Fruit fly (Drosophila melanogaster) whole organism: ENCODE measurements around the gene Nasp.

Experiments used
- CG8478 ChIP-seq: fragments of >200 bp; optimal IDR thresholded peaks from 2 replicates; lab custom pipeline; 2018; ENCODE audit warnings: inconsistent platforms
- Dll ChIP-seq: fragments of >200 bp; optimal IDR thresholded peaks from 2 replicates; lab custom pipeline; 2017
- EcR ChIP-seq, 2 experiments: fragments of >200 bp; optimal IDR thresholded peaks; 2 replicates each; lab custom pipeline; 2017; ENCODE audit warnings: missing biosample characterization in 2 of 2, missing genetic modification characterization in 2 of 2, missing genetic modification reagents in 2 of 2
- pan ChIP-seq: fragments of >200 bp; optimal IDR thresholded peaks from 2 replicates; lab custom pipeline; 2017
- psq ChIP-seq: fragments of >200 bp; optimal IDR thresholded peaks from 2 replicates; lab custom pipeline; 2017
- usp ChIP-seq: fragments of >200 bp; optimal IDR thresholded peaks from 2 replicates; lab custom pipeline; 2017; ENCODE audit warnings: missing biosample characterization, missing genetic modification characterization, mixed read lengths

Gene Nasp

DNA sequence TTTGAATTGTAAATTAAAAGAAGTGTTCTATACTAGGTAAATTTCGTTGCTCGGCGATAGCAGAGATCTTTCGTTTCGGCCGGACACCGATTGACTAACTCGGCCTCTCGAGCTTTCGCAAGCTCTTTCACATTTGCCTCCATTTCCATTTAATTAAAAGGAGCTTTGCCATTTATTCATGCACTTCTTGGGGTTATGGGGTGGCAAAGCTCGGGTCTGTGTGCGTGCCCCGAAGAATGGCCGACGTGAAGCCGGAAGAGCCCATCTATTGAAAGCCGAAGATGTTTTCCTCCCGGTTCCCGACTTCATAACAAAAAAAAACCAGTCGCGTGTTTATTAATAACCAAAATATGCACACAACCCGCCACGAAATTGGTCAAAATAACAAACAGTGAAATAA, 52.3 kb downstream of the Nasp start:
- TF ChIP-seq Dll (lab: Kevin White, UChicago) (no peak), usp (GFP tag; lab: Kevin White, UChicago) (no peak), pan (lab: Kevin White, UChicago) (no peak), EcR (GFP tag; optimal IDR thresholded peaks at IDR 0.05; lab: Kevin White, UChicago) (no peak), CG8478 (lab: Kevin White, UChicago) (no peak), psq (no peak)

DNA sequence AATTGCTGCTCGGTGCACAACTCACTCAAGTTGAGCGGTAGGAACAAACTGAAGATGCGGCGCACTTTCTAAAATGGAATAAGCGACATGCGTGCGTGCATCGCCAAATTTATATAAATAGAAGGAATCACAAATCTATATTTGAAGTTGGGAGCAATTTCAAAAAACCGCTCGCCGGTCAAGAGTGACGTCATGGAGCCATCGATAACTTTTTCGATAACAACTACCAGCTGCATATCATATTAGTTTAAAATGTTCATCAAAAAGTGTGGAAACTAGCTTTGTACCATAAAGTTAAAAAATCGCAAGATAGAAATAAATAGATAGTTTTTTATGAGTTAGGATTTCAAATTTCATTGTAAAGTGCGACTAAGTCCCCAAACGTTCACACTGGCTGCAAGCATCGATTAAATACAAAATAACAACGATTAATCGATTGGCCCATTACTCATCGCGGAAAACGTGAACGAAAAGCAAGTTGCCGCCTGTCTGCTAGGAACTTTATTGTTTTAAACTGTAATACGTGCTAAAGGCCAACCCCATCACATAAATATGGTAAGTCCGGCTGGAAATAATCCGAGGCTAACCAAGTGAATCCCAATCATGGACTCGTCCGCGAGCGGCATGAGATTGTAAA, 53.6 kb downstream of the Nasp start, which contains the start of the genes Pif1A, Pif1B and CCT7:
Gene Pif1A, minus strand, starts transcription at position 51 of the 637 bp plus-strand sequence.
Gene Pif1B, minus strand, starts transcription at position 51 of the 637 bp plus-strand sequence.
Gene CCT7, plus strand, starts transcription at position 439 of the 637 bp plus-strand sequence.
- no peak for TF ChIP-seq EcR (GFP tag; optimal IDR thresholded peaks at IDR 0.05; lab: Kevin White, UChicago)
- TF ChIP-seq psq = no peak
- TF ChIP-seq CG8478 (lab: Kevin White, UChicago) = no peak
- TF ChIP-seq usp (GFP tag; lab: Kevin White, UChicago) = no peak
- no peak for TF ChIP-seq Dll (lab: Kevin White, UChicago)
- no peak for TF ChIP-seq pan (lab: Kevin White, UChicago)
